Worm (Caenorhabditis elegans) whole organism, late embryonic: ENCODE data around the gene T24E12.12.

ENCODE experiments used
- Y22D7AL.16 ChIP-seq: sonication (generic microtip); optimal IDR thresholded peaks from 2 replicates; lab custom pipeline; 2016; ENCODE audit warnings: missing genetic modification characterization, missing compliant biosample characterization
- ahr-1 ChIP-seq: sonication (generic microtip); optimal IDR thresholded peaks from 2 replicates; lab custom pipeline; 2016; ENCODE audit warnings: missing genetic modification characterization, missing compliant biosample characterization
- ama-1 ChIP-seq: fragments of 150-350 bp; optimal IDR thresholded peaks from 2 replicates; lab custom pipeline; 2014
- ceh-18 ChIP-seq: sonication (generic microtip); optimal IDR thresholded peaks from 2 replicates; lab custom pipeline; 2016; ENCODE audit warnings: missing genetic modification characterization, missing compliant biosample characterization
- ceh-19 ChIP-seq: fragments of 200-800 bp; sonication (Bioruptor generic); optimal IDR thresholded peaks from 2 replicates; lab custom pipeline; 2018; ENCODE audit warnings: mild to moderate bottlenecking, missing genetic modification characterization, missing compliant biosample characterization
- ceh-2 ChIP-seq: sonication (generic microtip); optimal IDR thresholded peaks from 2 replicates; lab custom pipeline; 2016; ENCODE audit warnings: missing genotype, missing genetic modification characterization, missing compliant biosample characterization
- ceh-30 ChIP-seq: fragments of 150-350 bp; optimal IDR thresholded peaks from 2 replicates; lab custom pipeline; 2014; ENCODE audit warnings: missing biosample characterization, missing genetic modification characterization
- ceh-45 ChIP-seq: fragments of 200-800 bp; sonication (Bioruptor generic); IDR thresholded peaks from 2 replicates; pipeline ENCODE4 v1.3.6; 2022; ENCODE audit warnings: missing genetic modification reagents, missing genetic modification characterization, missing compliant biosample characterization
- ceh-6 ChIP-seq: fragments of 200-800 bp; sonication (Bioruptor generic); optimal IDR thresholded peaks from 2 replicates; lab custom pipeline; 2018; ENCODE audit warnings: mild to moderate bottlenecking, missing genetic modification characterization, missing compliant biosample characterization
- elt-2 ChIP-seq: sonication (generic microtip); optimal IDR thresholded peaks from 2 replicates; lab custom pipeline; 2016; ENCODE audit warnings: missing genetic modification reagents, missing genetic modification characterization, missing compliant biosample characterization
- elt-4 ChIP-seq: sonication (generic microtip); optimal IDR thresholded peaks from 2 replicates; lab custom pipeline; 2016; ENCODE audit warnings: missing genetic modification characterization, missing compliant biosample characterization
- ets-4 ChIP-seq: sonication (generic microtip); optimal IDR thresholded peaks from 2 replicates; lab custom pipeline; 2016; ENCODE audit warnings: missing genetic modification characterization, missing compliant biosample characterization
- fkh-10 ChIP-seq: fragments of 150-350 bp; optimal IDR thresholded peaks from 2 replicates; lab custom pipeline; 2014; ENCODE audit warnings: missing biosample characterization, missing genetic modification reagents, missing genetic modification characterization
- fkh-6 ChIP-seq: sonication (generic microtip); optimal IDR thresholded peaks from 2 replicates; lab custom pipeline; 2016; ENCODE audit warnings: missing genetic modification characterization, missing compliant biosample characterization
- hlh-13 ChIP-seq: fragments of 200-800 bp; sonication (Bioruptor generic); optimal IDR thresholded peaks from 2 replicates; lab custom pipeline; 2018; ENCODE audit warnings: mild to moderate bottlenecking, missing genetic modification characterization, missing compliant biosample characterization
- hlh-15 ChIP-seq: sonication (generic microtip); optimal IDR thresholded peaks from 2 replicates; lab custom pipeline; 2016; ENCODE audit warnings: missing genetic modification characterization, missing compliant biosample characterization
- mec-3 ChIP-seq: sonication (generic microtip); optimal IDR thresholded peaks from 2 replicates; lab custom pipeline; 2016; ENCODE audit warnings: borderline replicate concordance, missing genetic modification characterization, missing compliant biosample characterization
- nfya-1 ChIP-seq: sonication (generic microtip); optimal IDR thresholded peaks from 2 replicates; lab custom pipeline; 2017; ENCODE audit warnings: missing genetic modification characterization, mild to moderate bottlenecking, missing compliant biosample characterization, antibody characterized with exemption, moderate library complexity
- nhr-11 ChIP-seq: fragments of 150-350 bp; optimal IDR thresholded peaks from 2 replicates; lab custom pipeline; 2014; ENCODE audit warnings: missing biosample characterization, missing genetic modification characterization
- nhr-232 ChIP-seq: sonication (generic microtip); optimal IDR thresholded peaks from 2 replicates; lab custom pipeline; 2016; ENCODE audit warnings: missing genetic modification characterization, missing compliant biosample characterization
- npax-4 ChIP-seq: sonication (generic microtip); optimal IDR thresholded peaks from 2 replicates; lab custom pipeline; 2016; ENCODE audit warnings: missing genetic modification characterization, missing compliant biosample characterization
- pag-3 ChIP-seq: sonication (generic microtip); optimal IDR thresholded peaks from 2 replicates; lab custom pipeline; 2016; ENCODE audit warnings: missing compliant biosample characterization, missing genetic modification characterization, borderline replicate concordance
- pat-9 ChIP-seq: fragments of 200-800 bp; sonication (Bioruptor generic); optimal IDR thresholded peaks from 2 replicates; lab custom pipeline; 2018; ENCODE audit warnings: mild to moderate bottlenecking, missing genetic modification characterization, moderate library complexity, missing compliant biosample characterization
- pax-1 ChIP-seq: fragments of 150-350 bp; optimal IDR thresholded peaks from 2 replicates; lab custom pipeline; 2014; ENCODE audit warnings: missing biosample characterization, missing genetic modification characterization
- pha-4 ChIP-seq: fragments of 150-350 bp; optimal IDR thresholded peaks from 2 replicates; lab custom pipeline; 2018; ENCODE audit warnings: missing biosample characterization, missing genetic modification reagents, missing genetic modification characterization
- pqm-1 ChIP-seq: sonication (generic microtip); optimal IDR thresholded peaks from 2 replicates; lab custom pipeline; 2016; ENCODE audit warnings: missing genetic modification characterization, missing compliant biosample characterization
- pros-1 ChIP-seq: fragments of 150-350 bp; optimal IDR thresholded peaks from 2 replicates; lab custom pipeline; 2014; ENCODE audit warnings: missing biosample characterization, missing genetic modification reagents, missing genetic modification characterization
- rnt-1 ChIP-seq: sonication (generic microtip); optimal IDR thresholded peaks from 2 replicates; lab custom pipeline; 2016; ENCODE audit warnings: missing genetic modification characterization, missing compliant biosample characterization
- sdc-2 ChIP-seq: sonication (generic microtip); optimal IDR thresholded peaks from 2 replicates; lab custom pipeline; 2016; ENCODE audit warnings: missing genotype, missing genetic modification characterization, missing compliant biosample characterization
- sox-2 ChIP-seq: fragments of 200-800 bp; sonication (Bioruptor generic); IDR thresholded peaks from 2 replicates; pipeline ENCODE4 v1.3.6; 2022; ENCODE audit warnings: missing genetic modification reagents, missing genetic modification characterization, missing compliant biosample characterization
- sox-4 ChIP-seq: sonication (generic microtip); optimal IDR thresholded peaks from 2 replicates; lab custom pipeline; 2017; ENCODE audit warnings: mild to moderate bottlenecking, missing genetic modification characterization, inconsistent platforms, missing compliant biosample characterization
- syd-9 ChIP-seq: sonication (generic microtip); optimal IDR thresholded peaks from 2 replicates; lab custom pipeline; 2016; ENCODE audit warnings: mild to moderate bottlenecking, missing genetic modification characterization, moderate library complexity, missing compliant biosample characterization
- tbx-2 ChIP-seq: sonication (generic microtip); optimal IDR thresholded peaks from 2 replicates; lab custom pipeline; 2016; ENCODE audit warnings: missing genetic modification characterization, missing compliant biosample characterization
- unc-3 ChIP-seq, 2 experiments: fragments of 200-800 bp in 1 of 2; sonication (Bioruptor generic) in 1 of 2; sonication (generic microtip) in 1 of 2; conservative IDR thresholded peaks in 1 of 2; optimal IDR thresholded peaks in 1 of 2; 2 replicates each; pipeline versions ENCODE4 v1.3.6 to Lab custom; 2016 to 2022; ENCODE audit warnings: missing compliant biosample characterization in 2 of 2, missing genetic modification characterization in 2 of 2, missing genetic modification reagents in 1 of 2
- unc-55 ChIP-seq: sonication (generic microtip); optimal IDR thresholded peaks from 2 replicates; lab custom pipeline; 2017; ENCODE audit warnings: missing biosample characterization, missing genetic modification reagents, missing genetic modification characterization
- unc-86 ChIP-seq: sonication (generic microtip); optimal IDR thresholded peaks from 2 replicates; lab custom pipeline; 2016; ENCODE audit warnings: missing genetic modification characterization, missing compliant biosample characterization
- ztf-16 ChIP-seq: sonication (generic microtip); optimal IDR thresholded peaks from 2 replicates; lab custom pipeline; 2017; ENCODE audit warnings: missing genetic modification characterization, missing compliant biosample characterization

T24E12.12 gene

DNA sequence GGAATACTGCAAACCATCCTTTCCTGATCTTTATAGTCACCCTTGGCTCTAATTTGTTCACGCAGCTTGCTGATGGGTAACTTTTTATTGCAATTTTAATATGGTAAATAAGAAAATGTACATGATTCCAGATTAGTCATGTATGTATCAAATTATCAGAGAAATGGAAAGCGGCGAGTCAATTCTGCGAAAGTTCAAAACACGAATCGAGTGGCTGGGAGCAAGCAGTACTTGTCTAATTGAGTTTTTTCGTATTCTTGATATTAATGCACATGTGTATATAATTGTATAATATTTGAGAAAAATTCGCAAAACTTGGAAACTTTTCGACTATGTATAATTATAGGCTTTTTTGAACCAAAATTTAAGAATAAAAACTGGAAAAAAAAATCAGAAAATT lies at the start of gene T24E12.12:
T24E12.12 (plus strand) TSS at position 281 of the 400 bp plus-strand sequence.
- TF ChIP-seq nhr-11: no peak
- TF ChIP-seq ama-1: no peak
- no peak for TF ChIP-seq nhr-232 (tag; lab: Kevin White, UChicago)
- TF ChIP-seq rnt-1 (tag; lab: Kevin White, UChicago): no peak
- no peak for TF ChIP-seq hlh-13 (GFP tag; lab: Kevin White, UChicago)
- no peak for TF ChIP-seq sox-4 (tag; lab: Kevin White, UChicago)
- no peak for TF ChIP-seq Y22D7AL.16
- TF ChIP-seq pax-1 (tag; lab: Kevin White, UChicago): no peak
- TF ChIP-seq, all 69 proteins: peak for 0

- TF ChIP-seq unc-55 (GFP tag; lab: Kevin White, UChicago) (no peak), ama-1 (no peak), ceh-18 (no peak), unc-86 (tag; lab: Kevin White, UChicago) (no peak), fkh-6 (tag; lab: Kevin White, UChicago) (no peak), ahr-1 (tag; lab: Kevin White, UChicago) (no peak), syd-9 (tag; lab: Kevin White, UChicago) (no peak), sdc-2 (no peak), ceh-2 (tag; lab: Kevin White, UChicago) (no peak), pha-4 (tag; lab: Kevin White, UChicago) (no peak), pag-3 (no peak), pros-1 (no peak), ceh-6 (no peak), ceh-30 (tag; lab: Kevin White, UChicago) (no peak), elt-2 (tag; lab: Kevin White, UChicago) (no peak), ets-4 (no peak), tbx-2 (tag; lab: Kevin White, UChicago) (no peak), ztf-16 (tag; lab: Kevin White, UChicago) (no peak)
Measured at ce11 chrII:3711047-3711446, 48.0 kb upstream of the T24E12.12 start, which contains the start of gene fbxc-53. Gene fbxc-53 (plus strand): TSS chrII:3711291.

DNA sequence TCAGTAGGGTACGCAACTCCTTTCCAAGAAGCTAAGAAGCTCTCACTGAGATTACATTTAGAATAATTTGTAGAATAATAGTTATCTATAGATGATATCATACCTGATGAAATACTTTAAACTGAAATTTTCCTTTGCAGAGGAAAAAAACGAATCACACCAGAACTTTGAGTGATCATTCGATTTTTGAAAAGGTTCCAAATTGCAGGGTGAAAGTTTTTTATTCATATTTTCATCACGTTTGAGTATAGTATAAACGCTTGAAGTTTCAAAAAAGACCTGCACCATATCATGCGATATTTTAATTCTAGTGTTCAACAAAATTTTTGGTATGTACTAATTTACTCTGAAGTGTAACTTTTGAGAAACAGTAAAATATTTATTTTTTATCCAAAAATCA lies 44.5 kb upstream of the T24E12.12 start, which contains the start of gene srh-100:
srh-100 (minus strand) TSS at position 101 of the 400 bp plus-strand sequence.
- TF ChIP-seq pros-1 (no peak), pat-9 (tag; lab: Kevin White, UChicago) (no peak), elt-2 (tag; lab: Kevin White, UChicago) (no peak), tbx-2 (tag; lab: Kevin White, UChicago) (no peak), fkh-10 (GFP tag; lab: Kevin White, UChicago) (no peak), unc-86 (tag; lab: Kevin White, UChicago) (no peak), hlh-13 (GFP tag; lab: Kevin White, UChicago) (no peak), mec-3 (no peak), nhr-232 (tag; lab: Kevin White, UChicago) (no peak), hlh-15 (tag; lab: Kevin White, UChicago) (no peak), fkh-6 (tag; lab: Kevin White, UChicago) (no peak), rnt-1 (tag; lab: Kevin White, UChicago) (no peak)

ce11 chrII:3716455-3716854 lies 42.6 kb upstream of the T24E12.12 start, which contains the start of gene srh-99:
Gene srh-99 (minus strand): TSS chrII:3716555.
- TF ChIP-seq nfya-1: no peak
- no peak for TF ChIP-seq hlh-13 (GFP tag; lab: Kevin White, UChicago)
- TF ChIP-seq pqm-1: no peak
- no peak for TF ChIP-seq ceh-45
- no peak for TF ChIP-seq ahr-1 (tag; lab: Kevin White, UChicago)
- no peak for TF ChIP-seq fkh-10 (GFP tag; lab: Kevin White, UChicago)
- no peak for TF ChIP-seq unc-3 (GFP tag; conservative IDR thresholded peaks at IDR 0.05; lab: Robert Waterston, UW)
- TF ChIP-seq unc-3 (tag; optimal IDR thresholded peaks at IDR 0.05; lab: Kevin White, UChicago): no peak
- TF ChIP-seq npax-4 (tag; lab: Kevin White, UChicago): no peak
- TF ChIP-seq pat-9 (tag; lab: Kevin White, UChicago): no peak
- TF ChIP-seq ceh-2 (tag; lab: Kevin White, UChicago): no peak
- no peak for TF ChIP-seq nhr-232 (tag; lab: Kevin White, UChicago)
- TF ChIP-seq sox-2 (GFP tag; lab: Robert Waterston, UW): no peak
- TF ChIP-seq ztf-16 (tag; lab: Kevin White, UChicago): no peak
- TF ChIP-seq unc-86 (tag; lab: Kevin White, UChicago): no peak
- TF ChIP-seq ceh-6: no peak
- TF ChIP-seq rnt-1 (tag; lab: Kevin White, UChicago): no peak
- TF ChIP-seq elt-4 (tag; lab: Kevin White, UChicago): no peak
- no peak for TF ChIP-seq ceh-19 (GFP tag; lab: Kevin White, UChicago)
